Worm (Caenorhabditis elegans) whole organism, L4 larva: ENCODE data around the gene cec-1.

ENCODE experiments used
- ceh-82 ChIP-seq: sonication (generic microtip); optimal IDR thresholded peaks from 2 replicates; lab custom pipeline; 2017; ENCODE audit warnings: missing biosample characterization, missing genetic modification characterization
- nhr-77 ChIP-seq: fragments of 150-350 bp; optimal IDR thresholded peaks from 2 replicates; lab custom pipeline; 2014; ENCODE audit warnings: missing biosample characterization, missing genetic modification characterization

DNA sequence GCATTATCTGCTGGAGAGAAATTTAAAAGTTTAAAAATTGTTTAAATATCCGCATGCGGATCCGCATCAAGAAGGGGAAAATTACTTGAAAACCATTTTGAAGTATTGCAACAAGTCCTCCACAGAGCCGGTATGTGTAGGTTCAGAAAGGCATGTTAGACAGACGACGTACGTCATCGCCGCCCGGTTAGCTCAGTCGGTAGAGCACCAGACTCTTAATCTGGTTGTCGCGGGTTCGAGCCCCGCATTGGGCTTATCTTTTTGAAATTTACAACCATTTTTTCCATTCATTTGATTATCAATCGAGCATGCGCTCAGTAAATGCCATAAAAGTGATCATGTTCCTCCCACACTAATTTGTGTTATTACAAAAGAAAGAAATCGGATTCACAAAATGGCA, 47.2 kb downstream of the cec-1 start:
- TF ChIP-seq nhr-77 (tag; lab: Kevin White, UChicago) (no peak), ceh-82 (tag; lab: Kevin White, UChicago) (no peak)
